Fruit fly (Drosophila melanogaster): ENCODE results near the gene SNF4Agamma.

Gene SNF4Agamma

DNA sequence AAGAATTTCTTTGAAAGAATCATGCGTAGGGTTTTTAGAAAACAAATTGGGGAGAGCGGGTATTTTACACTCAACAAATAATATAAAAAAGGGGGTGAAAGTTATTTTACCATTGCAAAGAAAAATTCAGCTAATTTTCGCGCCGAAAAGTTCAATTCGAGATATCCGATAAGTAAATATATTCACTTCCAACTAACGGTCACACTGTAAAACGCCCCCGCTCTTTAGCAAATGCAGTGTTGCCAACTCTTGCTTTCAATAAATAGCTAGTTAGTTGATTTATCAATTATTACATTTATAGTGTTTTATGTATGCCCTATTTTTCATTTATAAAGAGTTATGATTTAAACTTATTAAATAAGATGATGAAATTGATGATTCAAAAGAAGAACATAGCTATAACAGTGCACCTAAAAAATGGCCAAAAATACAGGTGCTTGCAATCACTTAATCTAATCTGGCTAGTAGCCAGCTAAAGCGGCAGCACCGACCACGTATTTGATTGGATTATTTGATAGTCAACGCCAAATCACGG, 2.3 kb upstream of the SNF4Agamma start, which contains the start of gene meigo (continued):
- TF ChIP-seq NFAT (GFP tag; IDR thresholded peaks at IDR 0.05) (peak; percentile 70; the same call in 1 of the 2 replicates), CG10462 (GFP tag; optimal IDR thresholded peaks at IDR 0.05) (no peak), sisA (GFP tag; IDR thresholded peaks at IDR 0.05) (peak; percentile 32; the same call in 1 of the 2 replicates), shn (GFP tag; optimal IDR thresholded peaks at IDR 0.05) (peak; percentile 6), lmd (GFP tag; IDR thresholded peaks at IDR 0.05) (peak; percentile 76), lov (optimal IDR thresholded peaks at IDR 0.05) (no peak), lov (GFP tag; IDR thresholded peaks at IDR 0.05) (no peak), Stat92E (GFP tag; optimal IDR thresholded peaks at IDR 0.05) (peak in 1 of 3 experiments; percentile 63), hth (optimal IDR thresholded peaks at IDR 0.05) (no peak), Six4 (GFP tag; optimal IDR thresholded peaks at IDR 0.05) (peak; percentile 46), ato (GFP tag; IDR thresholded peaks at IDR 0.05; ENCODE audit: partially characterized antibody) (no peak), Abd-B (GFP tag; optimal IDR thresholded peaks at IDR 0.05) (peak; percentile 90), Fer1 (GFP tag; optimal IDR thresholded peaks at IDR 0.05) (peak; percentile 75), CG7556 (GFP tag; optimal IDR thresholded peaks at IDR 0.05) (peak; percentile 62), Lim3 (GFP tag; IDR thresholded peaks at IDR 0.05) (no peak), CG10147 (GFP tag; optimal IDR thresholded peaks at IDR 0.05) (peak; percentile 78), HHEX (GFP tag; optimal IDR thresholded peaks at IDR 0.05) (no peak), GATAe (GFP tag; conservative IDR thresholded peaks at IDR 0.05) (peak; percentile 48), ems (GFP tag; optimal IDR thresholded peaks at IDR 0.05) (peak; percentile 43), sd (tag; optimal IDR thresholded peaks at IDR 0.05) (peak; percentile 77), H2.0 (GFP tag; IDR thresholded peaks at IDR 0.05) (no peak), nmo (GFP tag; optimal IDR thresholded peaks at IDR 0.05) (peak; percentile 86), CG3163 (GFP tag; optimal IDR thresholded peaks at IDR 0.05) (no peak), her (GFP tag; optimal IDR thresholded peaks at IDR 0.05) (no peak), tgo (GFP tag; IDR thresholded peaks at IDR 0.05) (peak; percentile 66), Pdp1 (GFP tag; optimal IDR thresholded peaks at IDR 0.05) (peak in 1 of 2 experiments; percentile 65), HLHmδ (GFP tag; optimal IDR thresholded peaks at IDR 0.05) (no peak), gcm2 (GFP tag; optimal IDR thresholded peaks at IDR 0.05) (no peak), MTF-1 (GFP tag; optimal IDR thresholded peaks at IDR 0.05; ENCODE audit: borderline replicate concordance) (no peak), CG43689 (GFP tag; IDR thresholded peaks at IDR 0.05) (no peak), MBD-R2 (GFP tag; IDR thresholded peaks at IDR 0.05) (peak; percentile 64), CG5953 (GFP tag; IDR thresholded peaks at IDR 0.05) (no peak), MESR4 (GFP tag; optimal IDR thresholded peaks at IDR 0.05) (no peak), CG13775 (GFP tag; optimal IDR thresholded peaks at IDR 0.05) (peak; percentile 55), Blimp-1 (GFP tag; optimal IDR thresholded peaks at IDR 0.05) (peak; percentile 64), Sox100B (GFP tag; optimal IDR thresholded peaks at IDR 0.05) (no peak), bcd (GFP tag; optimal IDR thresholded peaks at IDR 0.05) (peak; percentile 70), jing (GFP tag; optimal IDR thresholded peaks at IDR 0.05) (no peak), CG2120 (GFP tag; optimal IDR thresholded peaks at IDR 0.05) (peak; percentile 87), CG12659 (GFP tag; optimal IDR thresholded peaks at IDR 0.05) (peak; percentile 87), ac (GFP tag; optimal IDR thresholded peaks at IDR 0.05) (no peak), bab2 (GFP tag; optimal IDR thresholded peaks at IDR 0.05) (peak; percentile 33), CG12236 (GFP tag; optimal IDR thresholded peaks at IDR 0.05) (no peak), oc (tag; optimal IDR thresholded peaks at IDR 0.05) (no peak), CG10267 (tag; optimal IDR thresholded peaks at IDR 0.05) (peak; percentile 78), Lpt (GFP tag; optimal IDR thresholded peaks at IDR 0.05) (no peak), CG30020 (tag; optimal IDR thresholded peaks at IDR 0.05) (peak; percentile 74), CG17328 (GFP tag; IDR thresholded peaks at IDR 0.05) (no peak; the same call in 1 of the 2 replicates), pzg (GFP tag; optimal IDR thresholded peaks at IDR 0.05) (peak; percentile 83), Dek (tag; optimal IDR thresholded peaks at IDR 0.05) (peak; percentile 74)
